Worm (Caenorhabditis elegans): ENCODE measurements around the gene nlp-80.

- TF ChIP-seq dmd-4 (tag; optimal IDR thresholded peaks at IDR 0.05) = no peak
- TF ChIP-seq skn-1 (tag; optimal IDR thresholded peaks at IDR 0.05) = no peak
- no peak for TF ChIP-seq unc-62 (GFP tag; optimal IDR thresholded peaks at IDR 0.05)
- TF ChIP-seq alr-1 (tag; optimal IDR thresholded peaks at IDR 0.05) = no peak
- no peak for TF ChIP-seq ceh-16 (tag; optimal IDR thresholded peaks at IDR 0.05)
- no peak for TF ChIP-seq lin-13 (GFP tag; optimal IDR thresholded peaks at IDR 0.05)
- TF ChIP-seq nhr-25 (tag; optimal IDR thresholded peaks at IDR 0.05) = peak; percentile 64
- no peak for TF ChIP-seq aly-2 (tag; optimal IDR thresholded peaks at IDR 0.05)
- TF ChIP-seq unc-39 (tag; optimal IDR thresholded peaks at IDR 0.05) = no peak
- peak; percentile 12 for TF ChIP-seq fos-1 (tag; optimal IDR thresholded peaks at IDR 0.05)
- TF ChIP-seq zag-1 (tag; optimal IDR thresholded peaks at IDR 0.05) = no peak
- TF ChIP-seq R02D3.7 (tag; optimal IDR thresholded peaks at IDR 0.05) = no peak
These were observed 5.0 kb downstream of the nlp-80 start, which contains the start of gene T04C12.11 for ce11 chrV:11060239-11060984.

Measured in whole organism, L2 larva.